Fruit fly (Drosophila melanogaster) whole organism: Measurements from ENCODE around the gene Cadps.

Experiments
- CG8478 ChIP-seq: fragments of >200 bp; optimal IDR thresholded peaks from 2 replicates; lab custom pipeline; 2018; ENCODE audit warnings: inconsistent platforms
- Dll ChIP-seq: fragments of >200 bp; optimal IDR thresholded peaks from 2 replicates; lab custom pipeline; 2017
- pan ChIP-seq: fragments of >200 bp; optimal IDR thresholded peaks from 2 replicates; lab custom pipeline; 2017
- psq ChIP-seq: fragments of >200 bp; optimal IDR thresholded peaks from 2 replicates; lab custom pipeline; 2017
- usp ChIP-seq: fragments of >200 bp; optimal IDR thresholded peaks from 2 replicates; lab custom pipeline; 2017; ENCODE audit warnings: missing biosample characterization, missing genetic modification characterization, mixed read lengths

- TF ChIP-seq psq (lab: Kevin White, UChicago) = no peak
- TF ChIP-seq pan (lab: Kevin White, UChicago) = no peak
- no peak for TF ChIP-seq Dll (lab: Kevin White, UChicago)
- no peak for TF ChIP-seq CG8478
- no peak for TF ChIP-seq usp (GFP tag; lab: Kevin White, UChicago)
These were observed at the start of gene Cadps, which contains the start of gene Dyrk3 for dm6 chr4:1230564-1230964.
